Worm (Caenorhabditis elegans) whole organism, mixed stage, embryonic: ENCODE measurements around the gene spr-1.

ENCODE experiments used
- blmp-1 ChIP-seq: fragments of 150-350 bp; optimal IDR thresholded peaks from 2 replicates; lab custom pipeline; 2014; ENCODE audit warnings: missing biosample characterization, missing genetic modification characterization
- ceh-39 ChIP-seq: fragments of 150-350 bp; optimal IDR thresholded peaks from 2 replicates; lab custom pipeline; 2014; ENCODE audit warnings: missing biosample characterization, missing genetic modification characterization
- ceh-43 ChIP-seq: fragments of 200-800 bp; sonication (Bioruptor generic); optimal IDR thresholded peaks from 2 replicates; lab custom pipeline; 2018; ENCODE audit warnings: mild to moderate bottlenecking, missing genetic modification characterization, moderate library complexity, missing compliant biosample characterization
- ceh-83 ChIP-seq: fragments of 200-800 bp; sonication (Bioruptor generic); optimal IDR thresholded peaks from 2 replicates; lab custom pipeline; 2018; ENCODE audit warnings: mild to moderate bottlenecking, missing genetic modification characterization, missing compliant biosample characterization
- ces-1 ChIP-seq: fragments of 150-350 bp; optimal IDR thresholded peaks from 2 replicates; lab custom pipeline; 2014; ENCODE audit warnings: missing biosample characterization, missing genetic modification reagents, missing genetic modification characterization
- cnd-1 ChIP-seq: fragments of 200-800 bp; sonication (Bioruptor generic); optimal IDR thresholded peaks from 2 replicates; lab custom pipeline; 2018; ENCODE audit warnings: mild to moderate bottlenecking, missing genetic modification characterization, missing compliant biosample characterization
- drap-1 ChIP-seq: fragments of 200-800 bp; sonication (Bioruptor generic); optimal IDR thresholded peaks from 3 replicates; lab custom pipeline; 2018; ENCODE audit warnings: mild to moderate bottlenecking, missing genetic modification characterization, missing compliant biosample characterization
- elt-1 ChIP-seq: sonication (generic microtip); optimal IDR thresholded peaks from 2 replicates; lab custom pipeline; 2017; ENCODE audit warnings: missing genetic modification characterization, mild to moderate bottlenecking, missing compliant biosample characterization, antibody characterized with exemption, moderate library complexity, borderline replicate concordance; ENCODE audit not compliant: insufficient read depth
- elt-3 ChIP-seq: fragments of 150-350 bp; optimal IDR thresholded peaks from 2 replicates; lab custom pipeline; 2014; ENCODE audit warnings: missing biosample characterization, missing genetic modification characterization
- flh-1 ChIP-seq: fragments of 200-800 bp; sonication (Bioruptor generic); optimal IDR thresholded peaks from 2 replicates; lab custom pipeline; 2018; ENCODE audit warnings: mild to moderate bottlenecking, missing genetic modification characterization, moderate library complexity, missing compliant biosample characterization
- ham-2 ChIP-seq: fragments of 200-800 bp; sonication (Bioruptor generic); optimal IDR thresholded peaks from 2 replicates; lab custom pipeline; 2018; ENCODE audit warnings: mild to moderate bottlenecking, missing genetic modification characterization, missing compliant biosample characterization
- hlh-1 ChIP-seq: fragments of 150-350 bp; optimal IDR thresholded peaks from 2 replicates; lab custom pipeline; 2014; ENCODE audit warnings: missing biosample characterization, missing genetic modification reagents, missing genetic modification characterization
- lin-13 ChIP-seq: fragments of 150-350 bp; optimal IDR thresholded peaks from 2 replicates; lab custom pipeline; 2014; ENCODE audit warnings: missing biosample characterization, missing genetic modification characterization
- lsy-2 ChIP-seq: fragments of 150-350 bp; optimal IDR thresholded peaks from 2 replicates; lab custom pipeline; 2014; ENCODE audit warnings: missing biosample characterization, missing genetic modification characterization
- mab-5 ChIP-seq: fragments of 150-350 bp; optimal IDR thresholded peaks from 2 replicates; lab custom pipeline; 2014; ENCODE audit warnings: missing biosample characterization, missing genetic modification characterization
- mep-1 ChIP-seq: fragments of 150-350 bp; optimal IDR thresholded peaks from 2 replicates; lab custom pipeline; 2017; ENCODE audit warnings: missing biosample characterization, missing genetic modification reagents, missing genetic modification characterization, inconsistent platforms
- mls-2 ChIP-seq: sonication (generic microtip); optimal IDR thresholded peaks from 2 replicates; lab custom pipeline; 2016; ENCODE audit warnings: mild to moderate bottlenecking, missing genetic modification characterization, moderate library complexity, missing compliant biosample characterization
- nhr-12 ChIP-seq: fragments of 150-350 bp; optimal IDR thresholded peaks from 2 replicates; lab custom pipeline; 2014; ENCODE audit warnings: missing biosample characterization, missing genetic modification characterization
- nhr-2 ChIP-seq: fragments of 150-350 bp; optimal IDR thresholded peaks from 2 replicates; lab custom pipeline; 2014; ENCODE audit warnings: missing biosample characterization, missing genetic modification characterization
- nhr-237 ChIP-seq: fragments of 150-350 bp; optimal IDR thresholded peaks from 2 replicates; lab custom pipeline; 2014; ENCODE audit warnings: missing biosample characterization, missing genetic modification characterization
- nhr-28 ChIP-seq: fragments of 150-350 bp; optimal IDR thresholded peaks from 2 replicates; lab custom pipeline; 2014; ENCODE audit warnings: missing biosample characterization, missing genetic modification characterization
- pha-4 ChIP-seq: fragments of 150-350 bp; optimal IDR thresholded peaks from 2 replicates; lab custom pipeline; 2018; ENCODE audit warnings: missing biosample characterization, missing genetic modification reagents, missing genetic modification characterization
- snpc-4 ChIP-seq: fragments of 150-350 bp; optimal IDR thresholded peaks from 2 replicates; lab custom pipeline; 2014; ENCODE audit warnings: missing biosample characterization, missing genetic modification characterization
- tbx-8 ChIP-seq: fragments of 200-800 bp; sonication (Bioruptor generic); optimal IDR thresholded peaks from 2 replicates; lab custom pipeline; 2018; ENCODE audit warnings: mild to moderate bottlenecking, missing genetic modification characterization, moderate library complexity, missing compliant biosample characterization
- unc-39 ChIP-seq: fragments of 150-350 bp; optimal IDR thresholded peaks from 2 replicates; lab custom pipeline; 2014; ENCODE audit warnings: missing biosample characterization, missing genetic modification characterization
- unc-62 ChIP-seq: fragments of 150-350 bp; optimal IDR thresholded peaks from 2 replicates; lab custom pipeline; 2014; ENCODE audit warnings: missing biosample characterization, missing genetic modification reagents, missing genetic modification characterization
- zip-8 ChIP-seq: fragments of 150-350 bp; optimal IDR thresholded peaks from 2 replicates; lab custom pipeline; 2014; ENCODE audit warnings: missing biosample characterization, missing genetic modification characterization
- ztf-11 ChIP-seq: fragments of 150-350 bp; optimal IDR thresholded peaks from 2 replicates; lab custom pipeline; 2014; ENCODE audit warnings: missing biosample characterization, missing genetic modification characterization

The spr-1 gene

ce11 chrV:8155743-8156142 lies 26.6 kb upstream of the spr-1 start:
- no peak for TF ChIP-seq cnd-1 (tag; lab: Kevin White, UChicago)
- no peak for TF ChIP-seq hlh-1
- no peak for TF ChIP-seq mab-5 (tag; lab: Kevin White, UChicago)
- TF ChIP-seq elt-1 (tag; lab: Kevin White, UChicago), result no peak
- TF ChIP-seq zip-8, result no peak
- no peak for TF ChIP-seq snpc-4 (tag; lab: Kevin White, UChicago)
- TF ChIP-seq pha-4 (tag; lab: Kevin White, UChicago), result no peak
- no peak for TF ChIP-seq lsy-2 (tag; lab: Kevin White, UChicago)
- TF ChIP-seq nhr-237, result no peak
- no peak for TF ChIP-seq unc-62
- no peak for TF ChIP-seq nhr-28 (tag; lab: Kevin White, UChicago)
- no peak for TF ChIP-seq ceh-83 (GFP tag; lab: Kevin White, UChicago)
- no peak for TF ChIP-seq unc-39
- TF ChIP-seq drap-1, result no peak
- TF ChIP-seq, all 35 proteins: peak for 0

ce11 chrV:8145329-8145728 lies 16.2 kb upstream of the spr-1 start, which contains the start of gene D1014.13:
Gene D1014.13, plus strand, starts transcription at chrV:8145629.
- no peak for TF ChIP-seq snpc-4 (tag; lab: Kevin White, UChicago)
- no peak for TF ChIP-seq ces-1 (GFP tag; lab: Kevin White, UChicago)
- no peak for TF ChIP-seq drap-1
- TF ChIP-seq elt-1 (tag; lab: Kevin White, UChicago), result no peak
- TF ChIP-seq nhr-2 (tag; lab: Kevin White, UChicago), result no peak
- no peak for TF ChIP-seq tbx-8 (GFP tag; lab: Kevin White, UChicago)
- no peak for TF ChIP-seq nhr-12 (tag; lab: Kevin White, UChicago)
- TF ChIP-seq, all 35 proteins: peak for 0

ce11 chrV:8144515-8144914 lies 15.4 kb upstream of the spr-1 start:
- no peak for TF ChIP-seq lin-13 (tag; lab: Kevin White, UChicago)
- TF ChIP-seq ceh-43 (GFP tag; lab: Kevin White, UChicago), result no peak
- no peak for TF ChIP-seq flh-1 (GFP tag; lab: Kevin White, UChicago)
- TF ChIP-seq ztf-11 (tag; lab: Kevin White, UChicago), result no peak
- TF ChIP-seq mls-2 (tag; lab: Kevin White, UChicago), result no peak
- no peak for TF ChIP-seq elt-3 (tag; lab: Kevin White, UChicago)
- TF ChIP-seq blmp-1 (tag; lab: Kevin White, UChicago), result no peak
- TF ChIP-seq ceh-39 (tag; lab: Kevin White, UChicago), result no peak

- no peak for TF ChIP-seq drap-1
- TF ChIP-seq mep-1 (tag; lab: Kevin White, UChicago), result no peak
- no peak for TF ChIP-seq cnd-1 (tag; lab: Kevin White, UChicago)
- no peak for TF ChIP-seq ceh-43 (GFP tag; lab: Kevin White, UChicago)
- no peak for TF ChIP-seq flh-1 (GFP tag; lab: Kevin White, UChicago)
- no peak for TF ChIP-seq unc-39
- TF ChIP-seq snpc-4 (tag; lab: Kevin White, UChicago), result no peak
- TF ChIP-seq elt-3 (tag; lab: Kevin White, UChicago), result no peak
- TF ChIP-seq mls-2 (tag; lab: Kevin White, UChicago), result no peak
- no peak for TF ChIP-seq mab-5 (tag; lab: Kevin White, UChicago)
- no peak for TF ChIP-seq ham-2 (GFP tag; lab: Kevin White, UChicago)
- no peak for TF ChIP-seq tbx-8 (GFP tag; lab: Kevin White, UChicago)
- no peak for TF ChIP-seq ztf-11 (tag; lab: Kevin White, UChicago)
Observed at ce11 chrV:8143605-8144004, 14.5 kb upstream of the spr-1 start, which contains the start of gene D1014.2. Gene D1014.2, plus strand, starts transcription at chrV:8143905.

- TF ChIP-seq ces-1 (GFP tag; lab: Kevin White, UChicago) (peak; percentile 6), flh-1 (GFP tag; lab: Kevin White, UChicago) (no peak), unc-39 (no peak), cnd-1 (tag; lab: Kevin White, UChicago) (no peak), mep-1 (tag; lab: Kevin White, UChicago) (no peak), lsy-2 (tag; lab: Kevin White, UChicago) (no peak)
Observed at ce11 chrV:8132926-8133325, 3.8 kb upstream of the spr-1 start, which contains the start of gene D1014.4. Gene D1014.4, plus strand, starts transcription at chrV:8133226.

ce11 chrV:8131628-8132027 lies 2.5 kb upstream of the spr-1 start:
- TF ChIP-seq mab-5 (tag; lab: Kevin White, UChicago) (no peak), unc-39 (no peak), tbx-8 (GFP tag; lab: Kevin White, UChicago) (no peak), nhr-28 (tag; lab: Kevin White, UChicago) (no peak)
